Worm (Caenorhabditis elegans): ENCODE data around the gene daf-12.
A peak's percentile ranks its signal among the peaks of the same experiment; 100 is the strongest.

The daf-12 gene

ce11 chrX:10667424-10668291 lies 31.9 kb downstream of the daf-12 start (continued):
- no peak for TF ChIP-seq lin-11 (tag; optimal IDR thresholded peaks at IDR 0.05)
- TF ChIP-seq ceh-82 (tag; optimal IDR thresholded peaks at IDR 0.05), result no peak
- no peak for TF ChIP-seq zag-1 (tag; optimal IDR thresholded peaks at IDR 0.05)
- TF ChIP-seq nhr-77 (tag; optimal IDR thresholded peaks at IDR 0.05), result no peak
- TF ChIP-seq R02D3.7 (tag; optimal IDR thresholded peaks at IDR 0.05), result no peak
- TF ChIP-seq lin-39 (tag; optimal IDR thresholded peaks at IDR 0.05), result no peak
- no peak for TF ChIP-seq Y55F3AM.14 (GFP tag; optimal IDR thresholded peaks at IDR 0.05)
- no peak for TF ChIP-seq snpc-4 (tag; optimal IDR thresholded peaks at IDR 0.05)
- TF ChIP-seq nhr-129 (tag; optimal IDR thresholded peaks at IDR 0.05), result peak; percentile 12
- TF ChIP-seq sma-9 (GFP tag; optimal IDR thresholded peaks at IDR 0.05), result peak; percentile 21
- TF ChIP-seq sma-9 (tag; optimal IDR thresholded peaks at IDR 0.05), result no peak
- TF ChIP-seq nhr-237 (tag; optimal IDR thresholded peaks at IDR 0.05), result no peak
- TF ChIP-seq aly-2 (tag; optimal IDR thresholded peaks at IDR 0.05), result no peak
- TF ChIP-seq sma-3 (GFP tag; optimal IDR thresholded peaks at IDR 0.05), result peak; percentile 56
- no peak for TF ChIP-seq alr-1 (tag; optimal IDR thresholded peaks at IDR 0.05)
- TF ChIP-seq blmp-1 (tag; optimal IDR thresholded peaks at IDR 0.05; ENCODE audit: insufficient read depth), result no peak
- no peak for TF ChIP-seq mbf-1 (tag; optimal IDR thresholded peaks at IDR 0.05)
- TF ChIP-seq lsy-2 (tag; optimal IDR thresholded peaks at IDR 0.05), result peak in 1 of 2 experiments; percentile 38
- no peak for TF ChIP-seq unc-39 (tag; optimal IDR thresholded peaks at IDR 0.05)
- no peak for TF ChIP-seq nhr-6 (tag; optimal IDR thresholded peaks at IDR 0.05)
- TF ChIP-seq elt-1 (tag; optimal IDR thresholded peaks at IDR 0.05), result no peak
- TF ChIP-seq ceh-16 (tag; optimal IDR thresholded peaks at IDR 0.05), result peak; percentile 20

ce11 chrX:10670198-10670597 lies 34.5 kb downstream of the daf-12 start:
- TF ChIP-seq alr-1 (tag; optimal IDR thresholded peaks at IDR 0.05) (no peak), ceh-16 (tag; optimal IDR thresholded peaks at IDR 0.05) (no peak), nhr-23 (tag; optimal IDR thresholded peaks at IDR 0.05) (no peak), blmp-1 (tag; optimal IDR thresholded peaks at IDR 0.05; ENCODE audit: insufficient read depth) (no peak), elt-3 (tag; optimal IDR thresholded peaks at IDR 0.05) (no peak), elt-1 (tag; optimal IDR thresholded peaks at IDR 0.05) (no peak), sma-3 (GFP tag; optimal IDR thresholded peaks at IDR 0.05) (no peak), lin-39 (tag; optimal IDR thresholded peaks at IDR 0.05) (no peak), peb-1 (tag; optimal IDR thresholded peaks at IDR 0.05) (no peak), ama-1 (optimal IDR thresholded peaks at IDR 0.05) (no peak), fos-1 (tag; optimal IDR thresholded peaks at IDR 0.05) (no peak), aly-2 (tag; optimal IDR thresholded peaks at IDR 0.05) (no peak), crh-2 (tag; optimal IDR thresholded peaks at IDR 0.05) (no peak), nhr-6 (tag; optimal IDR thresholded peaks at IDR 0.05) (no peak), mab-5 (tag; optimal IDR thresholded peaks at IDR 0.05) (no peak), nhr-25 (tag; optimal IDR thresholded peaks at IDR 0.05) (no peak), nhr-10 (tag; optimal IDR thresholded peaks at IDR 0.05) (no peak), skn-1 (tag; optimal IDR thresholded peaks at IDR 0.05) (no peak), unc-62 (GFP tag; optimal IDR thresholded peaks at IDR 0.05) (no peak)

ce11 chrX:10674199-10674598 lies 38.5 kb downstream of the daf-12 start, which contains the start of gene F13E6.2:
F13E6.2 (minus strand) TSS chrX:10674299.
- TF ChIP-seq nhr-12 (tag; optimal IDR thresholded peaks at IDR 0.05), result no peak
- TF ChIP-seq aly-2 (tag; optimal IDR thresholded peaks at IDR 0.05), result no peak
- TF ChIP-seq elt-1 (tag; optimal IDR thresholded peaks at IDR 0.05), result no peak
- no peak for TF ChIP-seq ceh-82 (tag; optimal IDR thresholded peaks at IDR 0.05)
- no peak for TF ChIP-seq ZK546.5 (tag; optimal IDR thresholded peaks at IDR 0.05)
- TF ChIP-seq nhr-25 (tag; optimal IDR thresholded peaks at IDR 0.05), result no peak
- no peak for TF ChIP-seq ztf-11 (tag; optimal IDR thresholded peaks at IDR 0.05)
- TF ChIP-seq ztf-4 (tag; optimal IDR thresholded peaks at IDR 0.05), result no peak
- no peak for TF ChIP-seq lsy-2 (tag; optimal IDR thresholded peaks at IDR 0.05)
- no peak for TF ChIP-seq ama-1 (optimal IDR thresholded peaks at IDR 0.05)
- TF ChIP-seq gmeb-1 (tag; optimal IDR thresholded peaks at IDR 0.05), result no peak
- no peak for TF ChIP-seq unc-62 (GFP tag; optimal IDR thresholded peaks at IDR 0.05)
- no peak for TF ChIP-seq alr-1 (tag; optimal IDR thresholded peaks at IDR 0.05)
- no peak for TF ChIP-seq nhr-21 (tag; optimal IDR thresholded peaks at IDR 0.05)
- TF ChIP-seq egl-27 (tag; optimal IDR thresholded peaks at IDR 0.05), result no peak
- no peak for TF ChIP-seq skn-1 (tag; optimal IDR thresholded peaks at IDR 0.05)
